Worm (Caenorhabditis elegans) whole organism, young adult: ENCODE results near the gene rif-1.2.

Source experiments
- F23B12.7 ChIP-seq: sonication (generic microtip); optimal IDR thresholded peaks from 2 replicates; lab custom pipeline; 2017; ENCODE audit warnings: missing genetic modification characterization, mild to moderate bottlenecking, missing compliant biosample characterization, antibody characterized with exemption, moderate library complexity; ENCODE audit not compliant: insufficient read depth
- chd-7 ChIP-seq: sonication (generic microtip); optimal IDR thresholded peaks from 2 replicates; lab custom pipeline; 2016; ENCODE audit warnings: mild to moderate bottlenecking, missing genetic modification characterization, moderate library complexity, missing compliant biosample characterization
- mxl-1 ChIP-seq: sonication (generic microtip); optimal IDR thresholded peaks from 2 replicates; lab custom pipeline; 2016; ENCODE audit warnings: missing genetic modification characterization, missing compliant biosample characterization
- nhr-90 ChIP-seq: sonication (generic microtip); optimal IDR thresholded peaks from 2 replicates; lab custom pipeline; 2016; ENCODE audit warnings: missing genotype, mild to moderate bottlenecking, missing genetic modification characterization, missing compliant biosample characterization
- pbrm-1 ChIP-seq: fragments of 200-800 bp; sonication (Bioruptor generic); IDR thresholded peaks from 2 replicates; pipeline ENCODE4 v1.3.6; 2022; ENCODE audit warnings: missing genetic modification reagents, missing genetic modification characterization, missing compliant biosample characterization
- snpc-3.4 ChIP-seq: sonication (generic microtip); optimal IDR thresholded peaks from 2 replicates; lab custom pipeline; 2017; ENCODE audit warnings: missing genetic modification characterization, mild to moderate bottlenecking, missing compliant biosample characterization, antibody characterized with exemption, moderate library complexity, missing genotype, missing genetic modification reagents

DNA sequence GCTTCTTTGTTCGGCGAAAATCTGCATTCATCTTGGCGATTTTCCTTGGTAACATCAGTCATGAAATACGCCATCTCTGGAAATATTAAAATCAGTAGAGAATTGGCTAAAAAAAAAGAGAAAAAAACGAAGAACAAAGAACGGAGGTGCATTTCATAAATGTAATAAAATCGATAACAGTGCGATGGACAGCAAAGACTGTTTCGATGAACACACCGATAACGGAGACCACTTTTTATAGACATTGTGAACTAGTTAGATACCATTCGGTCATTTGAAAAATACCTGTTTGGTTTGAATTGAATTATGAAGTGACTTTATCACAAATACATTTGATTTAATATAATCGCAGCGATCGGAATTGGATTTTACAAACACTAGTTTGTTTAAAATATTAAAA lies 18.3 kb downstream of the rif-1.2 start, which contains the start of gene F42F12.4:
- TF ChIP-seq mxl-1 (tag; lab: Kevin White, UChicago) (no peak), pbrm-1 (GFP tag; lab: Robert Waterston, UW) (no peak), snpc-3.4 (tag; lab: Kevin White, UChicago) (no peak), F23B12.7 (tag; lab: Kevin White, UChicago) (no peak), chd-7 (no peak), nhr-90 (no peak)
